Fruit fly (Drosophila melanogaster) whole organism, embryonic: ENCODE measurements around the gene CG16959.

Experiments
- Ada2b ChIP-seq: fragments of 200-800 bp; sonication (Bioruptor generic); IDR thresholded peaks from 2 replicates; pipeline ENCODE4 v1.3.6; 2022; ENCODE audit warnings: missing biosample characterization, missing genetic modification characterization
- Atf-2 ChIP-seq: fragments of 200-800 bp; sonication (Bioruptor generic); optimal IDR thresholded peaks from 2 replicates; lab custom pipeline; 2016; ENCODE audit warnings: missing biosample characterization, missing genetic modification characterization
- Atf3 ChIP-seq: fragments of 200-800 bp; sonication (Bioruptor generic); optimal IDR thresholded peaks from 3 replicates; lab custom pipeline; 2016; ENCODE audit warnings: missing biosample characterization, missing genetic modification characterization
- BtbVII ChIP-seq: fragments of 200-800 bp; sonication (Bioruptor generic); optimal IDR thresholded peaks from 3 replicates; lab custom pipeline; 2017; ENCODE audit warnings: missing biosample characterization, mild to moderate bottlenecking, missing genetic modification characterization
- CG10543 ChIP-seq: fragments of 200-800 bp; sonication (Bioruptor generic); optimal IDR thresholded peaks from 3 replicates; lab custom pipeline; 2017; ENCODE audit warnings: missing biosample characterization, mild to moderate bottlenecking, missing genetic modification characterization, moderate library complexity
- CG10654 ChIP-seq: fragments of 200-800 bp; sonication (Bioruptor generic); optimal IDR thresholded peaks from 2 replicates; lab custom pipeline; 2016; ENCODE audit warnings: missing biosample characterization, missing genetic modification characterization
- CG11398 ChIP-seq: fragments of 200-800 bp; sonication (Bioruptor generic); optimal IDR thresholded peaks from 2 replicates; lab custom pipeline; 2016; ENCODE audit warnings: missing biosample characterization, missing genetic modification characterization
- CG12769 ChIP-seq: fragments of 200-800 bp; sonication (Bioruptor generic); optimal IDR thresholded peaks from 2 replicates; lab custom pipeline; 2019; ENCODE audit warnings: missing biosample characterization, mild to moderate bottlenecking, missing genetic modification characterization, moderate library complexity
- CG18599 ChIP-seq: fragments of 200-800 bp; sonication (Bioruptor generic); optimal IDR thresholded peaks from 3 replicates; lab custom pipeline; 2017; ENCODE audit warnings: missing biosample characterization, missing genetic modification characterization, mild to moderate bottlenecking, moderate library complexity, missing genetic modification reagents
- CG2889 ChIP-seq: fragments of 200-800 bp; sonication (Bioruptor generic); IDR thresholded peaks from 3 replicates; pipeline ENCODE4 v1.3.6; 2022; ENCODE audit warnings: missing biosample characterization, missing genetic modification characterization
- CG42726 ChIP-seq: fragments of 200-800 bp; sonication (Bioruptor generic); IDR thresholded peaks from 2 replicates; pipeline ENCODE4 v1.3.6; 2022; ENCODE audit warnings: missing biosample characterization, missing genetic modification characterization; ENCODE audit not compliant: partially characterized antibody
- CG4854 ChIP-seq: fragments of 200-800 bp; sonication (Bioruptor generic); optimal IDR thresholded peaks from 2 replicates; lab custom pipeline; 2016; ENCODE audit warnings: missing biosample characterization, missing genetic modification characterization, inconsistent platforms
- CG6175 ChIP-seq: fragments of 200-800 bp; sonication (Bioruptor generic); IDR thresholded peaks from 3 replicates; pipeline ENCODE4 v1.3.6; 2022; ENCODE audit warnings: missing biosample characterization, missing genetic modification characterization
- CG6272 ChIP-seq: fragments of 200-800 bp; sonication (Bioruptor generic); IDR thresholded peaks from 2 replicates; pipeline ENCODE4 v1.3.6; 2022; ENCODE audit warnings: missing biosample characterization, missing genetic modification characterization
- CG9797 ChIP-seq: fragments of 200-800 bp; sonication (Bioruptor generic); optimal IDR thresholded peaks from 3 replicates; lab custom pipeline; 2018; ENCODE audit warnings: missing biosample characterization, mild to moderate bottlenecking, missing genetic modification characterization
- CG9817 ChIP-seq: fragments of 200-800 bp; sonication (Bioruptor generic); optimal IDR thresholded peaks from 2 replicates; lab custom pipeline; 2018; ENCODE audit warnings: missing biosample characterization, mild to moderate bottlenecking, missing genetic modification characterization, moderate library complexity
- CTCF ChIP-seq: fragments of 200-800 bp; sonication (Bioruptor generic); optimal IDR thresholded peaks from 2 replicates; lab custom pipeline; 2017; ENCODE audit warnings: missing biosample characterization, mild to moderate bottlenecking, missing genetic modification characterization, moderate library complexity
- Dbx ChIP-seq: fragments of 200-800 bp; sonication (Bioruptor generic); IDR thresholded peaks from 3 replicates; pipeline ENCODE4 v1.3.6; 2022; ENCODE audit warnings: missing biosample characterization, missing genetic modification characterization
- Dll ChIP-seq: fragments of 200-800 bp; sonication (Bioruptor generic); IDR thresholded peaks from 4 replicates; pipeline ENCODE4 v1.3.6; 2022; ENCODE audit warnings: missing biosample characterization, missing genetic modification characterization; ENCODE audit not compliant: partially characterized antibody
- Fer2 ChIP-seq: fragments of 200-800 bp; sonication (Bioruptor generic); optimal IDR thresholded peaks from 2 replicates; lab custom pipeline; 2018; ENCODE audit warnings: missing biosample characterization, mild to moderate bottlenecking, missing genetic modification characterization, moderate library complexity
- HLH54F ChIP-seq: fragments of 200-800 bp; sonication (Bioruptor generic); optimal IDR thresholded peaks from 3 replicates; lab custom pipeline; 2016; ENCODE audit warnings: missing biosample characterization, missing genetic modification characterization
- Med ChIP-seq: fragments of 200-800 bp; sonication (Bioruptor generic); peaks from one replicate; lab custom pipeline; 2016; ENCODE audit warnings: missing biosample characterization, missing genetic modification characterization, mild to moderate bottlenecking, inconsistent platforms, moderate library complexity
- NC2α ChIP-seq: fragments of 200-800 bp; sonication (Bioruptor generic); optimal IDR thresholded peaks from 2 replicates; lab custom pipeline; 2016; ENCODE audit warnings: missing biosample characterization, missing genetic modification characterization
- NK7.1 ChIP-seq: fragments of 200-800 bp; sonication (Bioruptor generic); optimal IDR thresholded peaks from 3 replicates; lab custom pipeline; 2016; ENCODE audit warnings: missing biosample characterization, missing genetic modification characterization
- NfI ChIP-seq: fragments of 200-800 bp; sonication (Bioruptor generic); optimal IDR thresholded peaks from 3 replicates; lab custom pipeline; 2018; ENCODE audit warnings: missing biosample characterization, mild to moderate bottlenecking, missing genetic modification characterization, moderate library complexity
- Pdp1 ChIP-seq, 2 experiments: fragments of 200-800 bp; sonication (Bioruptor generic); optimal IDR thresholded peaks; 3 replicates each; lab custom pipeline; 2016; ENCODE audit warnings: missing biosample characterization in 2 of 2, missing genetic modification characterization in 2 of 2, mild to moderate bottlenecking in 1 of 2, moderate library complexity in 1 of 2
- Scr ChIP-seq: fragments of 200-800 bp; sonication (Bioruptor generic); IDR thresholded peaks from 2 replicates; pipeline ENCODE4 v1.3.6; 2022; ENCODE audit warnings: missing biosample characterization, missing genetic modification characterization; ENCODE audit not compliant: partially characterized antibody
- Sry-δ ChIP-seq: fragments of 200-800 bp; sonication (Bioruptor generic); optimal IDR thresholded peaks from 2 replicates; lab custom pipeline; 2016; ENCODE audit warnings: missing biosample characterization, missing genetic modification characterization
- Xrp1 ChIP-seq: fragments of 200-800 bp; sonication (Bioruptor generic); IDR thresholded peaks from 2 replicates; pipeline ENCODE4 v1.3.6; 2022; ENCODE audit warnings: missing biosample characterization, missing genetic modification characterization
- abd-A ChIP-seq: fragments of 200-800 bp; sonication (Bioruptor generic); optimal IDR thresholded peaks from 3 replicates; lab custom pipeline; 2019; ENCODE audit warnings: missing biosample characterization, mild to moderate bottlenecking, missing genetic modification characterization, moderate library complexity
- aop ChIP-seq: fragments of 200-800 bp; sonication (Bioruptor generic); IDR thresholded peaks from 2 replicates; pipeline ENCODE4 v1.3.6; 2022; ENCODE audit warnings: missing biosample characterization, missing genetic modification characterization
- cas ChIP-seq: fragments of 200-800 bp; sonication (Bioruptor generic); IDR thresholded peaks from 2 replicates; pipeline ENCODE4 v1.3.6; 2022; ENCODE audit warnings: missing biosample characterization, missing genetic modification characterization
- chinmo ChIP-seq: fragments of 200-800 bp; sonication (Bioruptor generic); IDR thresholded peaks from 4 replicates; pipeline ENCODE4 v1.3.6; 2022; ENCODE audit warnings: missing biosample characterization, missing genetic modification characterization; ENCODE audit not compliant: partially characterized antibody
- ci ChIP-seq: fragments of 200-800 bp; sonication (Bioruptor generic); IDR thresholded peaks from 3 replicates; pipeline ENCODE4 v1.3.6; 2022; ENCODE audit warnings: missing biosample characterization, missing genetic modification characterization
- dimm ChIP-seq: fragments of 200-800 bp; sonication (Bioruptor generic); IDR thresholded peaks from 2 replicates; pipeline ENCODE4 v1.3.6; 2022; ENCODE audit warnings: missing biosample characterization, missing genetic modification characterization
- fd102C ChIP-seq: fragments of 200-800 bp; sonication (Bioruptor generic); optimal IDR thresholded peaks from 2 replicates; lab custom pipeline; 2018; ENCODE audit warnings: missing biosample characterization, mild to moderate bottlenecking, missing genetic modification characterization, moderate library complexity
- ftz-f1 ChIP-seq: fragments of 200-800 bp; sonication (Bioruptor generic); optimal IDR thresholded peaks from 2 replicates; lab custom pipeline; 2016; ENCODE audit warnings: missing biosample characterization, missing genetic modification characterization
- hkb ChIP-seq, 2 experiments: fragments of 200-800 bp in 1 of 2; fragments of >200 bp in 1 of 2; sonication (Bioruptor generic) in 1 of 2; IDR thresholded peaks in 1 of 2; optimal IDR thresholded peaks in 1 of 2; 2 replicates each; pipeline versions ENCODE4 v1.3.6 to Lab custom; 2017 to 2022; ENCODE audit warnings: missing biosample characterization in 1 of 2, missing genetic modification characterization in 1 of 2
- insv ChIP-seq, 2 experiments: fragments of 200-800 bp; sonication (Bioruptor generic); optimal IDR thresholded peaks; 3 replicates each; lab custom pipeline; 2016 to 2018; ENCODE audit warnings: missing biosample characterization in 2 of 2, missing genetic modification characterization in 2 of 2
- nau ChIP-seq: fragments of 200-800 bp; sonication (Bioruptor generic); optimal IDR thresholded peaks from 3 replicates; lab custom pipeline; 2017; ENCODE audit warnings: missing biosample characterization, mild to moderate bottlenecking, missing genetic modification characterization, missing genetic modification reagents
- org-1 ChIP-seq: fragments of 200-800 bp; sonication (Bioruptor generic); optimal IDR thresholded peaks from 2 replicates; lab custom pipeline; 2017; ENCODE audit warnings: missing biosample characterization, missing genetic modification characterization
- phol ChIP-seq: fragments of 200-800 bp; sonication (Bioruptor generic); optimal IDR thresholded peaks from 3 replicates; lab custom pipeline; 2018; ENCODE audit warnings: missing biosample characterization, mild to moderate bottlenecking, missing genetic modification characterization, moderate library complexity
- sd ChIP-seq: fragments of 200-800 bp; sonication (Bioruptor generic); optimal IDR thresholded peaks from 3 replicates; lab custom pipeline; 2018; ENCODE audit warnings: missing biosample characterization, mild to moderate bottlenecking, missing genetic modification characterization, moderate library complexity
- sens ChIP-seq: fragments of 200-800 bp; sonication (Bioruptor generic); peaks from one replicate; lab custom pipeline; 2016; ENCODE audit warnings: missing biosample characterization, missing genetic modification characterization
- sug ChIP-seq: fragments of 200-800 bp; optimal IDR thresholded peaks from 2 replicates; lab custom pipeline; 2019; ENCODE audit warnings: missing biosample characterization, mild to moderate bottlenecking, missing genetic modification characterization, moderate library complexity
- toy ChIP-seq: fragments of 200-800 bp; sonication (Bioruptor generic); IDR thresholded peaks from 2 replicates; pipeline ENCODE4 v1.3.6; 2022; ENCODE audit warnings: missing biosample characterization, missing genetic modification characterization
- trh ChIP-seq: fragments of 200-800 bp; sonication (Bioruptor generic); optimal IDR thresholded peaks from 2 replicates; lab custom pipeline; 2016; ENCODE audit warnings: missing biosample characterization, missing genetic modification characterization
- vnd ChIP-seq: fragments of 200-800 bp; sonication (Bioruptor generic); IDR thresholded peaks from 3 replicates; pipeline ENCODE4 v1.3.6; 2022; ENCODE audit warnings: missing biosample characterization, missing genetic modification characterization; ENCODE audit not compliant: partially characterized antibody

Gene CG16959

dm6 chr3L:15079278-15079677 is 45.8 kb downstream of the CG16959 start (continued):
- TF ChIP-seq hkb (optimal IDR thresholded peaks at IDR 0.05; lab: Kevin White, UChicago) (no peak), hkb (GFP tag; IDR thresholded peaks at IDR 0.05; lab: Robert Waterston, UW) (peak; percentile 33; the same call in 1 of the 2 replicates), ci (GFP tag; lab: Robert Waterston, UW) (no peak; the same call in 2 of the 3 replicates), CG6175 (GFP tag; lab: Robert Waterston, UW) (peak; percentile 23; the same call in 1 of the 3 replicates), Scr (GFP tag; lab: Robert Waterston, UW) (peak; percentile 15; the same call in 1 of the 2 replicates), Sry-δ (GFP tag; lab: Kevin White, UChicago) (no peak), insv (GFP tag; optimal IDR thresholded peaks at IDR 0.05; lab: Kevin White, UChicago) (no peak), Atf-2 (GFP tag; lab: Kevin White, UChicago) (no peak), Atf3 (no peak), cas (GFP tag; lab: Robert Waterston, UW) (no peak), NfI (GFP tag; lab: Kevin White, UChicago) (no peak), phol (tag; lab: Kevin White, UChicago) (no peak), vnd (no peak), Ada2b (GFP tag; lab: Robert Waterston, UW) (0 out of 2 replicates have a peak, but pooled peaks have one; percentile 14), Dbx (GFP tag; lab: Robert Waterston, UW) (peak; percentile 42; the same call in 1 of the 3 replicates), NK7.1 (GFP tag; lab: Kevin White, UChicago) (no peak), Dll (GFP tag; lab: Robert Waterston, UW) (no peak), CTCF (GFP tag; lab: Kevin White, UChicago) (no peak), sug (tag; lab: Kevin White, UChicago) (peak; percentile 9), Med (GFP tag; lab: Kevin White, UChicago) (peak; percentile 65)

dm6 chr3L:15078347-15078746 is 46.8 kb downstream of the CG16959 start, which contains the start of gene Or71a:
TSS of gene Or71a (minus strand) at chr3L:15078447.
- TF ChIP-seq Fer2, result no peak
- TF ChIP-seq NC2α (GFP tag; lab: Kevin White, UChicago), result no peak
- TF ChIP-seq CG6272, result no peak
- no peak for TF ChIP-seq CG9817 (tag; lab: Kevin White, UChicago)
- no peak for TF ChIP-seq toy (GFP tag; lab: Robert Waterston, UW)
- TF ChIP-seq aop (GFP tag; lab: Robert Waterston, UW), result no peak
- TF ChIP-seq trh (GFP tag; lab: Kevin White, UChicago), result no peak
- TF ChIP-seq CG10654 (GFP tag; lab: Kevin White, UChicago), result no peak
- no peak for TF ChIP-seq CG4854 (GFP tag; lab: Kevin White, UChicago)
- TF ChIP-seq CG11398, result no peak
- TF ChIP-seq fd102C (GFP tag; lab: Kevin White, UChicago), result no peak
- no peak for TF ChIP-seq Xrp1 (GFP tag; lab: Robert Waterston, UW)
- TF ChIP-seq CG18599 (GFP tag; lab: Kevin White, UChicago), result no peak
- no peak for TF ChIP-seq CG9797
- TF ChIP-seq BtbVII, result no peak
- TF ChIP-seq CG2889 (GFP tag; lab: Robert Waterston, UW), result no peak

DNA sequence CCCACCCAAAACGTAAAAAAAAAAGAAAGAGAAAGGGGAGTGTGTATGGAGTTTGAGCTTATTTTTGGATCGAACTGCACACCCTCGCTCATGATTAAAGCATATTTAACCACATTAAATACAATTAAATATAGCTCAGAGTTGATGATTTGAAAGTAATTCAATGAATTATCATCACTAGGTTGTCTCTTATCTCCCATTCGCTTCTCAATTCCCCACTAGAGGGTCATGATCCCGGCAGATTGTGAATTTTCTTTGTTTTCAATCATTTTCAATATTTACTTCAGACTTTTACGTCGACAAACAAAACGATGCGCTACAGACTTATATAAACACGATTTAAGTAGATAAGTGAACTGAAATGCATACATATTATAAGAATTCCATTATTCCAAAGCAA is 48.7 kb downstream of the CG16959 start:
- no peak for TF ChIP-seq NfI (GFP tag; lab: Kevin White, UChicago)
- TF ChIP-seq Pdp1 (GFP tag; optimal IDR thresholded peaks at IDR 0.05; lab: Kevin White, UChicago), result peak in 1 of 2 experiments; percentile 19
- TF ChIP-seq, all 482 proteins: peak for 1

DNA sequence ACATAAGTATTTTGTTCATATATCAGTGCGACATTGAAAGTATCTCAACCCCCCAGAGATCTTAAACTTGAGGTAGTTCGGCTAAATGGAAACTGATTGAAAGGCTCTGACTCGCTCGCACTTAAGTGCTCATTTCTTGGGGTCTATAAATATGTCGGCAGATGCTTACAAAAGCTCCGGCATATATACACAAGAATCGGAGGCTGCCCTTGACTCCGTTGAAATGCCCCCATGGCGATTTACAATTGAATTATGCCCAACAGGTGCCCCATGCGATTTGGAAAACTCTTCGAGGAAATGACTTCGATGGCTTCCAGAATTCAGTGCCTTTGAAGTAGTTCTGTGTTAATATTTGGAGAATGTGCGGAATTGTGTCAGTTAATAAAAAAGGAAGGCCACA is 51.4 kb downstream of the CG16959 start:
- TF ChIP-seq dimm (no peak), chinmo (GFP tag; lab: Robert Waterston, UW) (0 out of 4 replicates have a peak, but pooled peaks have one; percentile 57), CG12769 (tag; lab: Kevin White, UChicago) (peak; percentile 64), HLH54F (GFP tag; lab: Kevin White, UChicago) (no peak), CG10543 (GFP tag; lab: Kevin White, UChicago) (peak; percentile 41), sens (GFP tag; lab: Kevin White, UChicago) (peak; percentile 30), nau (GFP tag; lab: Kevin White, UChicago) (peak; percentile 94), ftz-f1 (peak; percentile 70), abd-A (tag; lab: Kevin White, UChicago) (peak; percentile 88), org-1 (peak; percentile 2), sd (tag; lab: Kevin White, UChicago) (peak; percentile 97), CG42726 (no peak)
